Fruit fly (Drosophila melanogaster): ENCODE data around the gene CG2694.

CG2694 gene

dm6 chrX:2703693-2704092, 10.2 kb upstream of the CG2694 start, which contains the start of gene Ugalt (continued):
- TF ChIP-seq vri (GFP tag; optimal IDR thresholded peaks at IDR 0.05) (peak; percentile 100), fd59A (GFP tag; optimal IDR thresholded peaks at IDR 0.05) (peak; percentile 100), ss (GFP tag; optimal IDR thresholded peaks at IDR 0.05) (peak; percentile 100), topi (GFP tag; optimal IDR thresholded peaks at IDR 0.05) (peak; percentile 100), Ets21C (GFP tag; optimal IDR thresholded peaks at IDR 0.05) (peak; percentile 100), CG6792 (GFP tag; optimal IDR thresholded peaks at IDR 0.05) (peak; percentile 100), Sox102F (GFP tag; optimal IDR thresholded peaks at IDR 0.05) (peak; percentile 100), CG11762 (GFP tag; optimal IDR thresholded peaks at IDR 0.05; ENCODE audit: insufficient read depth) (peak; percentile 100)

DNA sequence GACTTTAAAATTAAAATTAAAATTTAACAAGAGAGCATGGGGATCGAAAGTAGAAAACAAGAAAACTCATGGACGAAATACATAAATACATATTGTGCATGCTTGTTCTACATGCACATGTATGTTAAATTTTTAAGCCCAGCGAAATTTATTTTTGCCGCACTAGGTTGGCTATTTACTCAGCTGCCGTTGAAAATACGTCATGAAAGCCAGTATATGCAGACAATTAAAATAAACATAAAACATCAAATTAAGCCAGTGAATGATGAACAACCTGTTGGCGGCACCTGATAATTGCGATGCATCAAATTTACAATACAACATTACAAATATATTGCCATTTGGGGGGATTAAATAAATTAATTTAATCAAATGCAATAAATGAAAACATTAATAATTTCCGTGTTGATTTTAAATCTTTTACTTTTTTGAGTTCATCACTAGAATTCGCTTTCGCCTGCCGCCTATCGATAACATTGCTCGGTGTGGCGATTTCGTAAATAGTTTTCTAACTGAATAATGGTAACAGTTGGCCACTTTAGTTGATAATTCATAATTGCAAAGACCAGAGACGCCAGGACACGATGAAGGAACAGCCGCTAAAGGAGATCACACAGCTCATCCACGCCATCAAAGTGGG, 9.6 kb upstream of the CG2694 start, which contains the start of gene eIF2Bbeta:
TSS of gene eIF2Bbeta (plus strand) at position 438 of the 640 bp plus-strand sequence.
- TF ChIP-seq CG31627 (GFP tag; optimal IDR thresholded peaks at IDR 0.05): peak; percentile 1
- TF ChIP-seq Lpt (GFP tag; optimal IDR thresholded peaks at IDR 0.05): no peak

- peak; percentile 39 for TF ChIP-seq fkh (GFP tag; optimal IDR thresholded peaks at IDR 0.05)
- TF ChIP-seq CG16779 (tag; optimal IDR thresholded peaks at IDR 0.05): no peak
- TF ChIP-seq achi (GFP tag; optimal IDR thresholded peaks at IDR 0.05): peak; percentile 9
Measured at dm6 chrX:2707377-2708090, 6.3 kb upstream of the CG2694 start, which contains the start of gene CG2680. TSS of gene CG2680 (minus strand) at chrX:2707427.

DNA sequence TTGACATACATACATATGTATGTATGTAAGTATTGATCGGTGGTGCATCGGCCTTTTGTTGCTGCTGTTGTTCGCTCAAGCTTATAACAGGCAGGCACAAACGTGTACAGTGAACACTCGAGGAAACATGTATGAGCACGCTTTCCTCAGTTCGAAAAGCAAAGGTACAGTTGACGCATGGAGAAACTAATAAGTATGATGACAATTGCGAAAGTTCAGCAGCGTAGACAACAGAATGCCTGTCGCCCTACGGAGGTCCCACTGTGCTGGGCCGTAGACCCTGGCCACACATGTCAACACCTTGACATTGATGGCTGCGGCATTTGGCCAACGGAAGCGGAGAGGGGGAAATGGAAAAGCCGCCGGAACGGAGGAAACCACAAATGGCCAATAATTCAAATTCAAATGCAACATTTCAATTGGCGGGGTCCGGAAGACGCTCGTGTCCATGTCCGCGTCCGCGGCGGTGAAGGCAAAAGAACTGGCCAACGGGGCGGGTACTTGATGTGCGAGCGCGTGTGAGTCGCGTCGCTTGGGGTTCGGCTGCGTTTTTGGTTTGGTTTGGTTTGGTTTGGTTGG, 5.6 kb upstream of the CG2694 start, which contains the start of gene CG2681:
TSS of gene CG2681 (plus strand) at position 529 of the 579 bp plus-strand sequence.
- TF ChIP-seq CG6163 (GFP tag; IDR thresholded peaks at IDR 0.05) (peak; percentile 71), CG4318 (GFP tag; optimal IDR thresholded peaks at IDR 0.05) (no peak), dac (GFP tag; optimal IDR thresholded peaks at IDR 0.05) (no peak), Blimp-1 (GFP tag; optimal IDR thresholded peaks at IDR 0.05) (no peak), CG11294 (GFP tag; IDR thresholded peaks at IDR 0.05) (peak; percentile 46), CG9139 (GFP tag; optimal IDR thresholded peaks at IDR 0.05) (no peak), esn (GFP tag; optimal IDR thresholded peaks at IDR 0.05) (peak; percentile 7), OdsH (GFP tag; optimal IDR thresholded peaks at IDR 0.05) (no peak), svp (GFP tag) (no peak), Hr39 (GFP tag; optimal IDR thresholded peaks at IDR 0.05) (peak; percentile 49), achi (GFP tag; optimal IDR thresholded peaks at IDR 0.05) (no peak), CG6808 (GFP tag; optimal IDR thresholded peaks at IDR 0.05) (no peak), CG11902 (GFP tag; optimal IDR thresholded peaks at IDR 0.05) (no peak), CG34406 (GFP tag; optimal IDR thresholded peaks at IDR 0.05) (no peak), fd59A (GFP tag; optimal IDR thresholded peaks at IDR 0.05) (no peak), CG10669 (GFP tag; optimal IDR thresholded peaks at IDR 0.05) (no peak), CG8319 (GFP tag; optimal IDR thresholded peaks at IDR 0.05) (no peak), pdm3 (GFP tag; optimal IDR thresholded peaks at IDR 0.05) (no peak), Ets96B (tag; optimal IDR thresholded peaks at IDR 0.05) (no peak), spab (GFP tag; optimal IDR thresholded peaks at IDR 0.05) (no peak), eg (GFP tag; IDR thresholded peaks at IDR 0.05) (peak; percentile 68), CG15336 (GFP tag; IDR thresholded peaks at IDR 0.05) (peak; percentile 33; the same call in 1 of the 2 replicates), CG8119 (GFP tag; IDR thresholded peaks at IDR 0.05) (no peak), ss (GFP tag; optimal IDR thresholded peaks at IDR 0.05) (no peak), vri (GFP tag; optimal IDR thresholded peaks at IDR 0.05) (no peak), Gug (GFP tag; IDR thresholded peaks at IDR 0.05) (peak; percentile 38; the same call in 1 of the 2 replicates), Smox (GFP tag; optimal IDR thresholded peaks at IDR 0.05) (no peak), Sox102F (GFP tag; optimal IDR thresholded peaks at IDR 0.05) (no peak), salr (GFP tag; optimal IDR thresholded peaks at IDR 0.05) (no peak), CG31627 (GFP tag; optimal IDR thresholded peaks at IDR 0.05) (peak; percentile 22), Sox15 (GFP tag; optimal IDR thresholded peaks at IDR 0.05) (no peak), CG6276 (GFP tag; optimal IDR thresholded peaks at IDR 0.05) (no peak), Met (GFP tag; optimal IDR thresholded peaks at IDR 0.05) (no peak), CG6854 (GFP tag; optimal IDR thresholded peaks at IDR 0.05) (no peak), Eip78C (GFP tag) (peak; percentile 57)
